Worm (Caenorhabditis elegans): ENCODE measurements around the gene srw-42.

DNA sequence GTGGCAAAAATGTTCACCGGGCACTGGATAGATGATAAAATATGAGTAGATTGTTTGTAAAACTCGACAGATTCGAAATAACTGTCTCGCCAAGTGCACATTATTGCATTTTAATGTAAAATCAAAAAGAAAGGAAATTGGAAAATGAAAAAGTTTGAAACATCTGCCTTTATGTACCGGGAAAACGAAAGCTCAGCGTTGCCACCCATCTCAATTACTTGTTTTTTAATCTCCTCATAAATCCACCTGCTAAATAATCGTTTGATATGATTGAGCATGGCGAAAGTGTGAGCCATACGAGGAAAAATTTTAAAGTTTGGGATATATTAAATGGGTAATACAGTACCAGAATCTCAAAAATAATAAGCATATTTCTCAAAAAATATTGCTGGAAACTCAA lies 22.9 kb upstream of the srw-42 start, which contains the start of gene srh-137:
- TF ChIP-seq aly-1 (tag; optimal IDR thresholded peaks at IDR 0.05), result no peak
- TF ChIP-seq ama-1 (optimal IDR thresholded peaks at IDR 0.05), result no peak
- no peak for TF ChIP-seq scrt-1 (GFP tag; IDR thresholded peaks at IDR 0.05)
- TF ChIP-seq tbx-37 (GFP tag; conservative IDR thresholded peaks at IDR 0.05), result no peak
- TF ChIP-seq B0310.2 (tag; optimal IDR thresholded peaks at IDR 0.05), result no peak
- TF ChIP-seq hnd-1 (tag; optimal IDR thresholded peaks at IDR 0.05), result no peak
- no peak for TF ChIP-seq hmg-4 (GFP tag; optimal IDR thresholded peaks at IDR 0.05)
- TF ChIP-seq F13C5.2 (tag; optimal IDR thresholded peaks at IDR 0.05), result no peak
- TF ChIP-seq flt-1 (GFP tag; IDR thresholded peaks at IDR 0.05), result no peak
- TF ChIP-seq tbx-11 (GFP tag; IDR thresholded peaks at IDR 0.05), result no peak
- no peak for TF ChIP-seq ets-7 (tag; optimal IDR thresholded peaks at IDR 0.05)
- no peak for TF ChIP-seq ceh-36 (tag; optimal IDR thresholded peaks at IDR 0.05)
- no peak for TF ChIP-seq hmbx-1 (tag; optimal IDR thresholded peaks at IDR 0.05)
- no peak for TF ChIP-seq ceh-13 (GFP tag; optimal IDR thresholded peaks at IDR 0.05)
